Fruit fly (Drosophila melanogaster): ENCODE data around the gene TSG101.

TSG101 gene

DNA sequence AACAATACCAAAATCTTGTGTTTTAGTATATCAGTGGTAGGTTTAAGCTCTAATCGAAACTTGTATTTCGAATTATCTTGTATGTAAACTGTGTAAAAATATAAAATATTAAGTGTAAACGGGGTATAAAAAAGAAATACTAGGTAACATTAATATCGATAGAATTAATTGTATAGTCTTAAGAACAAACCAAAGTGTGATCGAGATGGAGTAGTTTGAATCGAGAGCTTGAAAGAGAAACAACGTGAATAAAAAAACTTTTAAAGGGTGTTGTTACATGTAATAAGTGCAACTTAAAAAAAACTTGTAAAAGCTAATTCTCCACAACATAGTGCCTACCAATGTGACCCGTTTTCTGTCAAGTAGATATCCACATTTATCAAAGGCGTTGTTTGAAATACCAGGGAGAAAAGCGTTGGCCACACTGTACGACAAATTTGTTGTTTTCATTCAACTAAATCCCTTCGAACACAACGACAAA lies at the start of gene TSG101 (continued):
- TF ChIP-seq kah (GFP tag; optimal IDR thresholded peaks at IDR 0.05) (no peak), pum (GFP tag; optimal IDR thresholded peaks at IDR 0.05) (no peak), exex (tag; optimal IDR thresholded peaks at IDR 0.05) (no peak), PHDP (tag; optimal IDR thresholded peaks at IDR 0.05) (no peak), sima (GFP tag; optimal IDR thresholded peaks at IDR 0.05) (no peak), CrebB (tag; optimal IDR thresholded peaks at IDR 0.05) (no peak), Myb (GFP tag; optimal IDR thresholded peaks at IDR 0.05) (peak; percentile 87), z (GFP tag; IDR thresholded peaks at IDR 0.05) (no peak), sens-2 (GFP tag; IDR thresholded peaks at IDR 0.05) (no peak), Aef1 (GFP tag; IDR thresholded peaks at IDR 0.05) (no peak), fru (optimal IDR thresholded peaks at IDR 0.05) (no peak), grau (tag; optimal IDR thresholded peaks at IDR 0.05) (peak; percentile 10), CG10462 (GFP tag; optimal IDR thresholded peaks at IDR 0.05) (no peak), CG7745 (tag; optimal IDR thresholded peaks at IDR 0.05) (no peak), Hsf (GFP tag; optimal IDR thresholded peaks at IDR 0.05) (no peak), CG10267 (tag; optimal IDR thresholded peaks at IDR 0.05) (peak; percentile 25), CG6791 (GFP tag; IDR thresholded peaks at IDR 0.05; ENCODE audit: partially characterized antibody) (peak; percentile 38; the same call in 1 of the 3 replicates), E2f2 (GFP tag; IDR thresholded peaks at IDR 0.05) (peak; percentile 22; the same call in 1 of the 2 replicates), sqz (GFP tag; optimal IDR thresholded peaks at IDR 0.05) (no peak), CG10321 (GFP tag; IDR thresholded peaks at IDR 0.05) (no peak), B-H2 (GFP tag; optimal IDR thresholded peaks at IDR 0.05) (no peak), CG4730 (GFP tag; IDR thresholded peaks at IDR 0.05) (no peak), Poxn (GFP tag; IDR thresholded peaks at IDR 0.05) (no peak), emc (GFP tag; optimal IDR thresholded peaks at IDR 0.05) (no peak), CG17328 (GFP tag; IDR thresholded peaks at IDR 0.05) (no peak), mirr (GFP tag; optimal IDR thresholded peaks at IDR 0.05) (no peak), NK7.1 (GFP tag; optimal IDR thresholded peaks at IDR 0.05) (no peak), CG17359 (tag; optimal IDR thresholded peaks at IDR 0.05) (no peak), CG12219 (GFP tag; optimal IDR thresholded peaks at IDR 0.05) (no peak), dati (GFP tag; IDR thresholded peaks at IDR 0.05) (no peak), otp (GFP tag; IDR thresholded peaks at IDR 0.05) (no peak), CG18262 (tag; optimal IDR thresholded peaks at IDR 0.05) (no peak), sens (GFP tag) (peak; percentile 77), CTCF (GFP tag; optimal IDR thresholded peaks at IDR 0.05) (peak; percentile 14), Dek (tag; optimal IDR thresholded peaks at IDR 0.05) (peak; percentile 1), disco-r (GFP tag; optimal IDR thresholded peaks at IDR 0.05) (no peak), Sry-δ (GFP tag; optimal IDR thresholded peaks at IDR 0.05) (peak; percentile 54), peb (GFP tag; IDR thresholded peaks at IDR 0.05) (no peak), row (GFP tag; IDR thresholded peaks at IDR 0.05) (peak; percentile 44), CG32532 (GFP tag; IDR thresholded peaks at IDR 0.05) (no peak), CG2202 (tag; optimal IDR thresholded peaks at IDR 0.05) (no peak), NfI (GFP tag; optimal IDR thresholded peaks at IDR 0.05) (no peak), fd3F (GFP tag; optimal IDR thresholded peaks at IDR 0.05) (no peak), CG30020 (tag; optimal IDR thresholded peaks at IDR 0.05) (peak; percentile 64), Sin3A (optimal IDR thresholded peaks at IDR 0.05) (peak; percentile 19), CG8478 (optimal IDR thresholded peaks at IDR 0.05) (no peak), hbn (GFP tag; IDR thresholded peaks at IDR 0.05; ENCODE audit: partially characterized antibody) (no peak), CkIIα-i1 (GFP tag; IDR thresholded peaks at IDR 0.05) (no peak), BEAF-32 (GFP tag; optimal IDR thresholded peaks at IDR 0.05) (peak; percentile 66), crp (GFP tag; optimal IDR thresholded peaks at IDR 0.05) (no peak), D19A (tag; optimal IDR thresholded peaks at IDR 0.05) (peak; percentile 18), tin (GFP tag; optimal IDR thresholded peaks at IDR 0.05) (no peak), CG14441 (GFP tag; IDR thresholded peaks at IDR 0.05) (no peak), CG33213 (GFP tag; optimal IDR thresholded peaks at IDR 0.05) (peak; percentile 34)
